Worm (Caenorhabditis elegans) whole organism, L4 larva: ENCODE measurements around the gene F22H10.2.
A peak's percentile ranks its signal among the peaks of the same experiment; 100 is the strongest.

ENCODE experiments used
- Y5F2A.4 ChIP-seq: fragments of 200-800 bp; sonication (Bioruptor generic); optimal IDR thresholded peaks from 2 replicates; lab custom pipeline; 2018; ENCODE audit warnings: mild to moderate bottlenecking, missing genetic modification characterization, missing compliant biosample characterization
- daf-8 ChIP-seq: fragments of 200-800 bp; sonication (Bioruptor generic); IDR thresholded peaks from 2 replicates; pipeline ENCODE4 v1.3.6; 2022; ENCODE audit warnings: missing genetic modification characterization, missing compliant biosample characterization
- egl-27 ChIP-seq: sonication (generic microtip); optimal IDR thresholded peaks from 3 replicates; lab custom pipeline; 2017; ENCODE audit warnings: missing biosample characterization, missing genetic modification reagents, missing genetic modification characterization
- lsy-2 ChIP-seq, 2 experiments: fragments of 150-350 bp in 1 of 2; sonication (generic microtip) in 1 of 2; optimal IDR thresholded peaks; 2 replicates each; lab custom pipeline; 2014 to 2017; ENCODE audit warnings: missing biosample characterization in 2 of 2, missing genetic modification characterization in 2 of 2
- nhr-28 ChIP-seq: fragments of 150-350 bp; optimal IDR thresholded peaks from 2 replicates; lab custom pipeline; 2014; ENCODE audit warnings: missing biosample characterization, missing genetic modification characterization
- unc-39 ChIP-seq: sonication (generic microtip); optimal IDR thresholded peaks from 2 replicates; lab custom pipeline; 2017; ENCODE audit warnings: missing biosample characterization, missing genetic modification characterization
- unc-62 ChIP-seq, 3 experiments: fragments of 150-350 bp in 1 of 3; sonication (generic microtip); optimal IDR thresholded peaks in 2 of 3; peaks in 1 of 3; 1 replicate in 1 of 3; 2 replicates in 2 of 3; lab custom pipeline; 2014 to 2017; ENCODE audit warnings: missing biosample characterization in 3 of 3, missing genetic modification characterization in 3 of 3, missing genetic modification reagents in 3 of 3, missing genotype in 1 of 3

- no peak for TF ChIP-seq egl-27 (tag; lab: Kevin White, UChicago)
- peak; percentile 97 for TF ChIP-seq Y5F2A.4
- peak; percentile 96 to 97 for TF ChIP-seq lsy-2 (tag; optimal IDR thresholded peaks at IDR 0.05; lab: Kevin White, UChicago)
- TF ChIP-seq unc-39, result no peak
- TF ChIP-seq daf-8 (GFP tag; lab: Robert Waterston, UW), result no peak
- TF ChIP-seq nhr-28 (tag; lab: Kevin White, UChicago), result peak; percentile 91
- TF ChIP-seq unc-62 (GFP tag; optimal IDR thresholded peaks at IDR 0.05 in 1 of 2; lab: Kevin White, UChicago), result peak; percentile 65 to 100
- TF ChIP-seq unc-62 (tag; optimal IDR thresholded peaks at IDR 0.05; lab: Kevin White, UChicago), result peak; percentile 73
Measured at ce11 chrX:16681910-16682493, 2.7 kb downstream of the F22H10.2 start.
